ENCODE assay signal across 4 fruit fly cellular contexts in the genomic region with DNA sequence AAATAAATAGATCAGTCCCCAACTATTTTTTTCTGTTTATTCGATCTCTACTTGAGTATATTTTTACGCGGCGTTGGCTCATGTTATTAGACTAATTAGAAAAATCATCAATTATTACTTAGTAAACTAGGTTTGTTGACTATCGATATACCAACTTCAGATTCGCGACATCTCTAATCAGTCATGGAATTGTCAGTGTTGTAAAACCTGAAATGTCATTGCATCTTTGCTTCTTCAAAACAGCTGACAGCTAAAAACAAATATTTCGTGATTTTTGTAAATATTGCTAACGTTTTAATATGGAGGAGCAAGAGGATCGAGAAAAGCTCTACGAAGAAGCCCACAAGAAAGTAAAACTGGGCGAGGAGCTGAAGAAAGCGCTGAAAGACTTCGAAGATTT.
A peak's percentile ranks its signal among the peaks of the same experiment; 100 is the strongest.
TF ChIP-seq lines count a peak whose summit lies in the region.

A gene (plus strand): TSS at position 216 of the 400 bp plus-strand sequence.

- no peak for TF ChIP-seq CTCF in whole organism, embryonic (GFP tag; optimal IDR thresholded peaks at IDR 0.05; lab: Kevin White, UChicago)

TF ChIP-seq in whole organism, adult, 20 proteins besides CTCF, POLR2A, EP300 and RAD21:
- peak; percentile 28 for TF ChIP-seq tj (GFP tag; optimal IDR thresholded peaks at IDR 0.05; lab: Kevin White, UChicago)
- no peak for TF ChIP-seq Mnt (GFP tag; optimal IDR thresholded peaks at IDR 0.05; lab: Kevin White, UChicago)
- TF ChIP-seq cic (GFP tag; optimal IDR thresholded peaks at IDR 0.05; lab: Kevin White, UChicago): no peak
- TF ChIP-seq bab1 (GFP tag; optimal IDR thresholded peaks at IDR 0.05; lab: Kevin White, UChicago): peak; percentile 13
- no peak for TF ChIP-seq ovo (GFP tag; optimal IDR thresholded peaks at IDR 0.05; lab: Kevin White, UChicago)
- no peak for TF ChIP-seq CG5204 (GFP tag; optimal IDR thresholded peaks at IDR 0.05; lab: Kevin White, UChicago)
- no peak for TF ChIP-seq CG12768 (GFP tag; optimal IDR thresholded peaks at IDR 0.05; lab: Kevin White, UChicago)
- peak; percentile 27 for TF ChIP-seq CG7101 (tag; optimal IDR thresholded peaks at IDR 0.05; lab: Kevin White, UChicago)
- no peak for TF ChIP-seq CG33017 (tag; optimal IDR thresholded peaks at IDR 0.05; lab: Kevin White, UChicago)
- no peak for TF ChIP-seq CG7045 (GFP tag; optimal IDR thresholded peaks at IDR 0.05; lab: Kevin White, UChicago)
- TF ChIP-seq kay (GFP tag; lab: Kevin White, UChicago; ENCODE audit: borderline replicate concordance): no peak
- peak; percentile 38 for TF ChIP-seq CG1620 (GFP tag; optimal IDR thresholded peaks at IDR 0.05; lab: Kevin White, UChicago)
- no peak for TF ChIP-seq Hr96 (GFP tag; optimal IDR thresholded peaks at IDR 0.05; lab: Kevin White, UChicago)

TF ChIP-seq in whole organism, embryonic, 481 proteins besides CTCF, POLR2A, EP300 and RAD21 (continues in another document):
- TF ChIP-seq BEAF-32 (GFP tag; optimal IDR thresholded peaks at IDR 0.05; lab: Kevin White, UChicago) (peak; percentile 49), Hsf (GFP tag; optimal IDR thresholded peaks at IDR 0.05; lab: Kevin White, UChicago) (no peak), Dref (GFP tag; IDR thresholded peaks at IDR 0.05; lab: Robert Waterston, UW) (peak; percentile 69), CG4617 (GFP tag; optimal IDR thresholded peaks at IDR 0.05; lab: Kevin White, UChicago; ENCODE audit: borderline replicate concordance) (peak; percentile 5), CG17802 (tag; optimal IDR thresholded peaks at IDR 0.05; lab: Kevin White, UChicago) (peak; percentile 81), Fer2 (tag; optimal IDR thresholded peaks at IDR 0.05; lab: Kevin White, UChicago) (no peak), E2f1 (GFP tag; IDR thresholded peaks at IDR 0.05; lab: Robert Waterston, UW) (no peak), CG3847 (GFP tag; IDR thresholded peaks at IDR 0.05; lab: Robert Waterston, UW) (peak; percentile 32; the same call in 1 of the 2 replicates), CG9932 (GFP tag; IDR thresholded peaks at IDR 0.05; lab: Robert Waterston, UW) (peak; percentile 9; the same call in 1 of the 2 replicates), maf-S (GFP tag; optimal IDR thresholded peaks at IDR 0.05; lab: Kevin White, UChicago) (no peak), unc-4 (GFP tag; IDR thresholded peaks at IDR 0.05; lab: Robert Waterston, UW; ENCODE audit: partially characterized antibody) (peak; percentile 51), nerfin-1 (tag; optimal IDR thresholded peaks at IDR 0.05; lab: Kevin White, UChicago) (no peak), CG16863 (GFP tag; optimal IDR thresholded peaks at IDR 0.05; lab: Kevin White, UChicago) (no peak), CG7963 (GFP tag; IDR thresholded peaks at IDR 0.05; lab: Robert Waterston, UW; ENCODE audit: partially characterized antibody) (peak; percentile 28; the same call in 1 of the 3 replicates), pzg (GFP tag; optimal IDR thresholded peaks at IDR 0.05; lab: Kevin White, UChicago) (peak; percentile 52), fd64A (GFP tag; optimal IDR thresholded peaks at IDR 0.05; lab: Kevin White, UChicago) (no peak), pnt (GFP tag; optimal IDR thresholded peaks at IDR 0.05; lab: Kevin White, UChicago) (no peak), CG4282 (GFP tag; optimal IDR thresholded peaks at IDR 0.05; lab: Kevin White, UChicago) (no peak), CG3995 (GFP tag; optimal IDR thresholded peaks at IDR 0.05; lab: Kevin White, UChicago) (peak; percentile 89), cad (GFP tag; optimal IDR thresholded peaks at IDR 0.05; lab: Kevin White, UChicago) (no peak), CG9215 (GFP tag; IDR thresholded peaks at IDR 0.05; lab: Robert Waterston, UW) (peak; percentile 99), CG4424 (GFP tag; optimal IDR thresholded peaks at IDR 0.05; lab: Kevin White, UChicago) (no peak), bbx (GFP tag; IDR thresholded peaks at IDR 0.05; lab: Robert Waterston, UW; ENCODE audit: partially characterized antibody) (peak; percentile 71)

TF ChIP-seq in whole organism, prepupa, 60 proteins besides CTCF, POLR2A, EP300 and RAD21:
- TF ChIP-seq Sox14 (GFP tag; optimal IDR thresholded peaks at IDR 0.05; lab: Kevin White, UChicago): no peak
- TF ChIP-seq CG6276 (GFP tag; optimal IDR thresholded peaks at IDR 0.05; lab: Kevin White, UChicago): no peak
- no peak for TF ChIP-seq CG3919 (GFP tag; optimal IDR thresholded peaks at IDR 0.05; lab: Kevin White, UChicago)
- no peak for TF ChIP-seq pdm3 (GFP tag; optimal IDR thresholded peaks at IDR 0.05; lab: Kevin White, UChicago)
- TF ChIP-seq salr (GFP tag; optimal IDR thresholded peaks at IDR 0.05; lab: Kevin White, UChicago): no peak
- no peak for TF ChIP-seq dac (GFP tag; optimal IDR thresholded peaks at IDR 0.05; lab: Kevin White, UChicago)
- no peak for TF ChIP-seq CG9139 (GFP tag; optimal IDR thresholded peaks at IDR 0.05; lab: Kevin White, UChicago)
- peak; percentile 66 for TF ChIP-seq fkh (GFP tag; optimal IDR thresholded peaks at IDR 0.05; lab: Kevin White, UChicago)
TF ChIP-seq in whole organism, prepupa: peak in this region for 1.

TF ChIP-seq in whole organism, wandering third instar larva, 38 proteins besides CTCF, POLR2A, EP300 and RAD21:
- peak; percentile 20 for TF ChIP-seq Hr83 (GFP tag; optimal IDR thresholded peaks at IDR 0.05; lab: Kevin White, UChicago; ENCODE audit: poor library complexity, severe bottlenecking)
- no peak for TF ChIP-seq jim (GFP tag; optimal IDR thresholded peaks at IDR 0.05; lab: Kevin White, UChicago)
- TF ChIP-seq Rel (GFP tag; optimal IDR thresholded peaks at IDR 0.05; lab: Kevin White, UChicago): no peak
- peak; percentile 7 for TF ChIP-seq Rel (tag; optimal IDR thresholded peaks at IDR 0.05; lab: Kevin White, UChicago)
- TF ChIP-seq Abd-B (GFP tag; optimal IDR thresholded peaks at IDR 0.05; lab: Kevin White, UChicago): no peak
- peak; percentile 78 for TF ChIP-seq woc (GFP tag; optimal IDR thresholded peaks at IDR 0.05; lab: Kevin White, UChicago)
- TF ChIP-seq Hnf4 (GFP tag; optimal IDR thresholded peaks at IDR 0.05; lab: Kevin White, UChicago): peak; percentile 13
- no peak for TF ChIP-seq Vsx2 (GFP tag; optimal IDR thresholded peaks at IDR 0.05; lab: Kevin White, UChicago; ENCODE audit: partially characterized antibody)
- no peak for TF ChIP-seq HLH106 (tag; optimal IDR thresholded peaks at IDR 0.05; lab: Kevin White, UChicago)
